Worm (Caenorhabditis elegans) whole organism, early embryonic: Measurements from ENCODE around the gene C49H3.6.

Source experiments
- B0310.2 ChIP-seq: sonication (generic microtip); optimal IDR thresholded peaks from 2 replicates; lab custom pipeline; 2016; ENCODE audit warnings: mild to moderate bottlenecking, missing genetic modification characterization, missing compliant biosample characterization
- F13C5.2 ChIP-seq: sonication (generic microtip); optimal IDR thresholded peaks from 2 replicates; lab custom pipeline; 2017; ENCODE audit warnings: mild to moderate bottlenecking, missing genetic modification characterization, inconsistent platforms, missing compliant biosample characterization
- ama-1 ChIP-seq: fragments of 150-350 bp; optimal IDR thresholded peaks from 2 replicates; lab custom pipeline; 2014
- ceh-13 ChIP-seq: fragments of 200-800 bp; sonication (Bioruptor generic); optimal IDR thresholded peaks from 2 replicates; lab custom pipeline; 2018; ENCODE audit warnings: mild to moderate bottlenecking, missing genetic modification characterization, missing compliant biosample characterization
- ceh-36 ChIP-seq: sonication (generic microtip); optimal IDR thresholded peaks from 2 replicates; lab custom pipeline; 2016; ENCODE audit warnings: missing genetic modification characterization, inconsistent platforms, missing compliant biosample characterization
- ets-7 ChIP-seq: sonication (generic microtip); optimal IDR thresholded peaks from 2 replicates; lab custom pipeline; 2016; ENCODE audit warnings: missing genotype, missing genetic modification characterization, missing compliant biosample characterization
- flt-1 ChIP-seq: fragments of 200-800 bp; sonication (Bioruptor generic); IDR thresholded peaks from 2 replicates; pipeline ENCODE4 v1.3.6; 2022; ENCODE audit warnings: missing genetic modification characterization, missing compliant biosample characterization
- hmbx-1 ChIP-seq: sonication (generic microtip); optimal IDR thresholded peaks from 2 replicates; lab custom pipeline; 2016; ENCODE audit warnings: mild to moderate bottlenecking, missing genetic modification characterization, missing compliant biosample characterization
- hmg-4 ChIP-seq: fragments of 200-800 bp; sonication (Bioruptor generic); optimal IDR thresholded peaks from 2 replicates; lab custom pipeline; 2018; ENCODE audit warnings: mild to moderate bottlenecking, missing genetic modification characterization, missing compliant biosample characterization
- hnd-1 ChIP-seq: sonication (generic microtip); optimal IDR thresholded peaks from 2 replicates; lab custom pipeline; 2016; ENCODE audit warnings: missing genetic modification characterization, missing compliant biosample characterization
- pes-1 ChIP-seq: fragments of 200-800 bp; sonication (Bioruptor generic); IDR thresholded peaks from 2 replicates; pipeline ENCODE4 v1.3.6; 2022; ENCODE audit warnings: missing genetic modification reagents, missing genetic modification characterization, missing compliant biosample characterization
- scrt-1 ChIP-seq: fragments of 200-800 bp; sonication (Bioruptor generic); IDR thresholded peaks from 2 replicates; pipeline ENCODE4 v1.3.6; 2022; ENCODE audit warnings: missing genetic modification characterization, missing compliant biosample characterization
- sea-1 ChIP-seq: fragments of 200-800 bp; sonication (Bioruptor generic); conservative IDR thresholded peaks from 2 replicates; pipeline ENCODE4 v1.3.6; 2022; ENCODE audit warnings: missing genetic modification characterization, missing compliant biosample characterization
- tbx-11 ChIP-seq: fragments of 200-800 bp; sonication (Bioruptor generic); IDR thresholded peaks from 2 replicates; pipeline ENCODE4 v1.3.6; 2022; ENCODE audit warnings: missing genetic modification characterization, missing compliant biosample characterization
- tbx-37 ChIP-seq: fragments of 200-800 bp; sonication (Bioruptor generic); conservative IDR thresholded peaks from 2 replicates; pipeline ENCODE4 v1.3.6; 2022; ENCODE audit warnings: missing genetic modification reagents, missing genetic modification characterization, missing compliant biosample characterization
- tra-4 ChIP-seq: sonication (generic microtip); optimal IDR thresholded peaks from 2 replicates; lab custom pipeline; 2017; ENCODE audit warnings: missing genetic modification characterization, missing compliant biosample characterization

C49H3.6 gene

DNA sequence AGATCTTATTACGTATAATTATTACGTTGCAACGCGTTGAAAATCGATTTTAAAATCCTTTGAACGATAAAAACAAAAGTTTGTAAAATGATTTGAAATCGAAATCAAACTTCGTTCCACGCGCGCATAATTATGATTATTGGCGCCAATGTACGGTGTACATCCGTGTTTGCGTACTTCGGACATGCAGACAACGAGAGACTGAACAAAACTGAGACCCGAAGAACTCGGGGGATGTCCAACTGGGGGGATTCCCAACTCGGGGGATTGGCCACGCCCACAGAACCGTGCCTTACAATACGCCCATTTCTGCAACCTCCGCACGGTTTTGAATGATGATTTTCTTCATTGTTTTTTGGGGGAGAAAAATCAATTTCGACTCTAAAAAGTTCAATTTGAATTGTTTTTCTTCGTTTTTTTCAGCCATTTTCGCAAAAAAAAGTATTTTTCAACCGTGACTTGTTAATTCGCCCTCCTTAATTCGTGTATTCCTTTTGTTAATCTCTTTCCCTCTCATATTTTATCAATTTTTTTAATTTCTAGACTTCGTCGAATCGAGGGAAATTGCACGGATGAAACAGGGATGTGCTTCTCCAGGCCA is 43.5 kb downstream of the C49H3.6 start, which contains the start of gene F20D12.12:
Gene F20D12.12 (plus strand): TSS at position 542 of the 601 bp plus-strand sequence.
- TF ChIP-seq tbx-11 (GFP tag; lab: Robert Waterston, UW) (peak; percentile 50; the same call in 1 of the 2 replicates), sea-1 (GFP tag; lab: Robert Waterston, UW) (0 out of 2 replicates have a peak, but pooled peaks have one; percentile 37), flt-1 (peak; percentile 30; the same call in 1 of the 2 replicates), hmg-4 (GFP tag; lab: Kevin White, UChicago) (peak; percentile 40), scrt-1 (GFP tag; lab: Robert Waterston, UW) (0 out of 2 replicates have a peak, but pooled peaks have one; percentile 57), tbx-37 (GFP tag; lab: Robert Waterston, UW) (peak; percentile 54; the same call in 1 of the 2 replicates), pes-1 (GFP tag; lab: Robert Waterston, UW) (peak; percentile 77), F13C5.2 (tag; lab: Kevin White, UChicago) (peak; percentile 44)

ce11 chrIV:7948290-7948689 is 44.8 kb downstream of the C49H3.6 start, which contains the start of gene mcm-3AP:
Gene mcm-3AP, plus strand, starts transcription at chrIV:7948672.
- peak; percentile 79 for TF ChIP-seq pes-1 (GFP tag; lab: Robert Waterston, UW)
- TF ChIP-seq tbx-37 (GFP tag; lab: Robert Waterston, UW), result peak; percentile 72
- TF ChIP-seq sea-1 (GFP tag; lab: Robert Waterston, UW), result peak; percentile 78
- TF ChIP-seq scrt-1 (GFP tag; lab: Robert Waterston, UW), result 0 out of 2 replicates have a peak, but pooled peaks have one; percentile 37

- TF ChIP-seq F13C5.2 (tag; lab: Kevin White, UChicago) (no peak), hmbx-1 (tag; lab: Kevin White, UChicago) (no peak), ceh-13 (no peak), tbx-37 (GFP tag; lab: Robert Waterston, UW) (no peak), tbx-11 (GFP tag; lab: Robert Waterston, UW) (no peak), ets-7 (tag; lab: Kevin White, UChicago) (no peak), flt-1 (no peak), tra-4 (tag; lab: Kevin White, UChicago) (no peak), pes-1 (GFP tag; lab: Robert Waterston, UW) (no peak)
Measured at ce11 chrIV:7954006-7954405, 50.5 kb downstream of the C49H3.6 start.

DNA sequence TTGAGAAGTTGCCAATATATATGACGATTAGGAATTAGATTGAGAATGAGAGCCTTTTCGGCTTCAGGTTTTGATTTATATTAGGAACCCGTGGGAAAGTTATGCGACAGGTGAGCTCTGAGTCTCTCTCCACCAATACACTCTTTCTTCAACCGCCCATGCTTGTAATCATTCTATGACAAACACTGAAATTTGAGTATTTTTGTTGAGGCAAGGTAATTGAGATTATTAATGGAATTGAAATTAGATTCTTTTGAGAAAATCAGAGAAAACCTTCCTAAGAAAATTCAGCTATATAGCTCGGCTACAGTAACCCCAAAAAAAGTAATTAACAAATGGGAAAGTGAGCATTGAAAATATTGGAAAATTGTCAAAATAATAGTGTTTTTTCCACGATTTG is 52.3 kb downstream of the C49H3.6 start, which contains the start of gene ceh-19:
Gene ceh-19 (minus strand): TSS at position 101 of the 400 bp plus-strand sequence.
- TF ChIP-seq tbx-11 (GFP tag; lab: Robert Waterston, UW), result no peak
- no peak for TF ChIP-seq ceh-36 (tag; lab: Kevin White, UChicago)
- no peak for TF ChIP-seq sea-1 (GFP tag; lab: Robert Waterston, UW)
- TF ChIP-seq hnd-1 (tag; lab: Kevin White, UChicago), result no peak
- TF ChIP-seq ets-7 (tag; lab: Kevin White, UChicago), result no peak
- no peak for TF ChIP-seq tra-4 (tag; lab: Kevin White, UChicago)
- TF ChIP-seq ceh-13, result no peak
- no peak for TF ChIP-seq tbx-37 (GFP tag; lab: Robert Waterston, UW)
- TF ChIP-seq flt-1, result no peak
- no peak for TF ChIP-seq ama-1 (lab: Kevin White, UChicago)
- TF ChIP-seq pes-1 (GFP tag; lab: Robert Waterston, UW), result no peak
- no peak for TF ChIP-seq B0310.2 (tag; lab: Kevin White, UChicago)
- TF ChIP-seq scrt-1 (GFP tag; lab: Robert Waterston, UW), result no peak
- TF ChIP-seq F13C5.2 (tag; lab: Kevin White, UChicago), result no peak
